Worm (Caenorhabditis elegans): ENCODE results near the gene lec-8.

DNA sequence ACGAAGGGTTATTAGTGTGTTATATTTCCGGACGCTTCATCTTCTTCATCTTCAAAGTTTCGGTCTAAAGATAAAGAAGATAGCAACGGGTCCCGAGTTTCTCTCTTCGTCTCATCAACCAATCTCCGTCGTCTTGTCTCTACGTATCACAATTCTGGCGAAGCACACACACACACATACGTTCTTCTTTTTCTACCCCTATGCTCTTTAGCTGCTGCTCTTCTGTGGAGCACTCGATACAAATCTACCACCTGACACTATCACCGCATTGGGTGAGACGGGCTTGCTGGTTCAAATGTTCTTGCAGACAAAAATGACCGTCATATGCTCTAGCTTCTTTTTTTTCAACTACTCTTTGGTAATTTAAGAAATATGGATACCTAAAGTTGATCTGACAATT is 18.0 kb upstream of the lec-8 start:
- no peak for TF ChIP-seq nhr-28 (tag; optimal IDR thresholded peaks at IDR 0.05)
- no peak for TF ChIP-seq lin-13 (GFP tag; optimal IDR thresholded peaks at IDR 0.05)
- no peak for TF ChIP-seq unc-39 (tag; optimal IDR thresholded peaks at IDR 0.05)
- no peak for TF ChIP-seq nhr-102 (tag; optimal IDR thresholded peaks at IDR 0.05)
- TF ChIP-seq nhr-6 (tag; optimal IDR thresholded peaks at IDR 0.05): no peak
- no peak for TF ChIP-seq hmg-1.1 (GFP tag; IDR thresholded peaks at IDR 0.05)
- no peak for TF ChIP-seq ama-1 (optimal IDR thresholded peaks at IDR 0.05)
- TF ChIP-seq nhr-76 (tag; optimal IDR thresholded peaks at IDR 0.05): no peak
- TF ChIP-seq ceh-32 (tag; optimal IDR thresholded peaks at IDR 0.05; ENCODE audit: poor library complexity): no peak

All from whole organism, L4 larva.